Worm (Caenorhabditis elegans): ENCODE data around the gene ZC513.2.

- TF ChIP-seq nhr-237 (tag; optimal IDR thresholded peaks at IDR 0.05) (no peak), elt-3 (tag; optimal IDR thresholded peaks at IDR 0.05) (no peak), lin-13 (tag; optimal IDR thresholded peaks at IDR 0.05) (no peak), ham-2 (GFP tag; optimal IDR thresholded peaks at IDR 0.05) (no peak), pha-4 (tag; optimal IDR thresholded peaks at IDR 0.05) (no peak), blmp-1 (tag; optimal IDR thresholded peaks at IDR 0.05) (no peak), ztf-11 (tag; optimal IDR thresholded peaks at IDR 0.05) (no peak), mab-5 (tag; optimal IDR thresholded peaks at IDR 0.05) (no peak), unc-39 (tag; optimal IDR thresholded peaks at IDR 0.05) (no peak), nhr-12 (tag; optimal IDR thresholded peaks at IDR 0.05) (no peak)
These were observed 40.3 kb upstream of the ZC513.2 start, which contains the start of gene Y97E10AR.6 for ce11 chrV:8013901-8014388.
